Worm (Caenorhabditis elegans) whole organism, late embryonic: ENCODE measurements around the gene C54F6.5.

Source experiments
- ceh-24 ChIP-seq: sonication (generic microtip); optimal IDR thresholded peaks from 2 replicates; lab custom pipeline; 2016; ENCODE audit warnings: mild to moderate bottlenecking, missing genetic modification characterization, missing compliant biosample characterization
- ceh-30 ChIP-seq: fragments of 150-350 bp; optimal IDR thresholded peaks from 2 replicates; lab custom pipeline; 2014; ENCODE audit warnings: missing biosample characterization, missing genetic modification characterization
- ceh-34 ChIP-seq: sonication (generic microtip); optimal IDR thresholded peaks from 2 replicates; lab custom pipeline; 2016; ENCODE audit warnings: mild to moderate bottlenecking, missing genetic modification characterization, missing compliant biosample characterization
- ets-4 ChIP-seq: sonication (generic microtip); optimal IDR thresholded peaks from 2 replicates; lab custom pipeline; 2016; ENCODE audit warnings: missing genetic modification characterization, missing compliant biosample characterization
- fkh-10 ChIP-seq: fragments of 150-350 bp; optimal IDR thresholded peaks from 2 replicates; lab custom pipeline; 2014; ENCODE audit warnings: missing biosample characterization, missing genetic modification reagents, missing genetic modification characterization
- hlh-30 ChIP-seq: sonication (generic microtip); optimal IDR thresholded peaks from 2 replicates; lab custom pipeline; 2017; ENCODE audit warnings: antibody characterized with exemption, missing genetic modification characterization, missing compliant biosample characterization; ENCODE audit not compliant: insufficient read depth
- nfya-1 ChIP-seq: sonication (generic microtip); optimal IDR thresholded peaks from 2 replicates; lab custom pipeline; 2017; ENCODE audit warnings: missing genetic modification characterization, mild to moderate bottlenecking, missing compliant biosample characterization, antibody characterized with exemption, moderate library complexity
- pag-3 ChIP-seq: sonication (generic microtip); optimal IDR thresholded peaks from 2 replicates; lab custom pipeline; 2016; ENCODE audit warnings: missing compliant biosample characterization, missing genetic modification characterization, borderline replicate concordance
- pha-4 ChIP-seq: fragments of 150-350 bp; optimal IDR thresholded peaks from 2 replicates; lab custom pipeline; 2018; ENCODE audit warnings: missing biosample characterization, missing genetic modification reagents, missing genetic modification characterization
- pqm-1 ChIP-seq: sonication (generic microtip); optimal IDR thresholded peaks from 2 replicates; lab custom pipeline; 2016; ENCODE audit warnings: missing genetic modification characterization, missing compliant biosample characterization
- sdc-2 ChIP-seq: sonication (generic microtip); optimal IDR thresholded peaks from 2 replicates; lab custom pipeline; 2016; ENCODE audit warnings: missing genotype, missing genetic modification characterization, missing compliant biosample characterization
- unc-42 ChIP-seq: sonication (generic microtip); optimal IDR thresholded peaks from 2 replicates; lab custom pipeline; 2016; ENCODE audit warnings: missing genotype, missing genetic modification characterization, missing compliant biosample characterization
- ztf-16 ChIP-seq: sonication (generic microtip); optimal IDR thresholded peaks from 2 replicates; lab custom pipeline; 2017; ENCODE audit warnings: missing genetic modification characterization, missing compliant biosample characterization

DNA sequence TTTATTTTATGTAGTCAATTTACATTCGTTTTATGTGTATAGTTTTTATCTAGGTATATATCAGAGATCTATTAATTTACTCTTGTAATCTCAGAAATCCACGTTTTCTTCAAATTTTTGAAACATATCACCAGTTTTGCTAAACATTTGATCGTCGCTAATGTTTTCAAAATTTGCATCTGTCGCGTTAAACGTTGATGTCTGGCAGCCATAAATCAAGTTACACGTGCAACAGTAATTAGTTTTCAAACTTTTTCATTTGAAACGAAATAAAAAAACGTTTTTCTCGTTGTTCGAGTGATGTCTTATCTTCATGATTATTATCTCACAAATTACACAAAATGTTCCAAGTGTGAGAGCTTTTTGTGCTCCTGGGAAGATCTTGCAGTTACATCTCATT, 31.5 kb upstream of the C54F6.5 start, which contains the start of gene srh-79:
- TF ChIP-seq unc-42 (tag; lab: Kevin White, UChicago) (no peak), ztf-16 (tag; lab: Kevin White, UChicago) (no peak), pag-3 (tag; lab: Kevin White, UChicago) (no peak), ceh-30 (tag; lab: Kevin White, UChicago) (no peak), ceh-24 (tag; lab: Kevin White, UChicago) (no peak), nfya-1 (tag; lab: Kevin White, UChicago) (no peak), pha-4 (tag; lab: Kevin White, UChicago) (no peak), pqm-1 (no peak), fkh-10 (GFP tag; lab: Kevin White, UChicago) (no peak), hlh-30 (tag; lab: Kevin White, UChicago) (no peak), sdc-2 (no peak), ets-4 (no peak), ceh-34 (tag; lab: Kevin White, UChicago) (no peak)
